Fruit fly (Drosophila melanogaster): ENCODE measurements around the gene CG5854.

CG5854 gene

dm6 chr3R:23886270-23887095 lies 47.2 kb upstream of the CG5854 start (continued):
- TF ChIP-seq CG11398 (GFP tag; optimal IDR thresholded peaks at IDR 0.05) (peak; percentile 56), shn (GFP tag; optimal IDR thresholded peaks at IDR 0.05) (peak; percentile 51), klu (GFP tag; IDR thresholded peaks at IDR 0.05) (peak; percentile 9; the same call in 1 of the 2 replicates), da (GFP tag; optimal IDR thresholded peaks at IDR 0.05) (no peak), dm (GFP tag; optimal IDR thresholded peaks at IDR 0.05) (peak; percentile 53), gsb (GFP tag; IDR thresholded peaks at IDR 0.05) (no peak), wek (GFP tag; optimal IDR thresholded peaks at IDR 0.05) (peak; percentile 55), Hr51 (GFP tag; optimal IDR thresholded peaks at IDR 0.05) (peak; percentile 61 to 89), NK7.1 (GFP tag; optimal IDR thresholded peaks at IDR 0.05) (peak; percentile 40), CG12769 (tag; optimal IDR thresholded peaks at IDR 0.05) (peak; percentile 22), CG1647 (GFP tag; optimal IDR thresholded peaks at IDR 0.05) (peak; percentile 62), Lhr (GFP tag; optimal IDR thresholded peaks at IDR 0.05) (peak; percentile 77), gsb-n (tag; optimal IDR thresholded peaks at IDR 0.05) (peak; percentile 94), Hsf (GFP tag; optimal IDR thresholded peaks at IDR 0.05) (peak; percentile 84), ATbp (GFP tag; optimal IDR thresholded peaks at IDR 0.05) (peak; percentile 89), Antp (GFP tag; optimal IDR thresholded peaks at IDR 0.05) (peak; percentile 65), Dip2 (GFP tag; IDR thresholded peaks at IDR 0.05) (no peak), Mrtf (GFP tag; IDR thresholded peaks at IDR 0.05) (peak; percentile 78; the same call in 2 of the 3 replicates), lab (GFP tag; optimal IDR thresholded peaks at IDR 0.05) (peak; percentile 74), CG9817 (tag; optimal IDR thresholded peaks at IDR 0.05) (peak; percentile 55), schlank (tag; optimal IDR thresholded peaks at IDR 0.05) (no peak), ttk (GFP tag; IDR thresholded peaks at IDR 0.05) (peak; percentile 81), CG1529 (GFP tag; optimal IDR thresholded peaks at IDR 0.05) (peak; percentile 83), CG16813 (GFP tag; IDR thresholded peaks at IDR 0.05; ENCODE audit: partially characterized antibody) (no peak), GATAe (GFP tag; conservative IDR thresholded peaks at IDR 0.05) (0 out of 2 replicates have a peak, but pooled peaks have one; percentile 10), dati (GFP tag; IDR thresholded peaks at IDR 0.05) (0 out of 2 replicates have a peak, but pooled peaks have one; percentile 56), CG13894 (tag; optimal IDR thresholded peaks at IDR 0.05) (no peak), CG3281 (GFP tag; optimal IDR thresholded peaks at IDR 0.05) (peak; percentile 62), CG9215 (GFP tag; IDR thresholded peaks at IDR 0.05) (peak; percentile 50; the same call in 1 of the 2 replicates), Lim3 (GFP tag; IDR thresholded peaks at IDR 0.05) (no peak), CG8388 (GFP tag; optimal IDR thresholded peaks at IDR 0.05) (peak; percentile 91), eve (GFP tag; optimal IDR thresholded peaks at IDR 0.05) (peak; percentile 48 to 94), Ptx1 (GFP tag; IDR thresholded peaks at IDR 0.05) (peak; percentile 83), CG30431 (GFP tag; optimal IDR thresholded peaks at IDR 0.05) (peak; percentile 68), CG3726 (GFP tag; IDR thresholded peaks at IDR 0.05) (0 out of 3 replicates have a peak, but pooled peaks have one; percentile 57), Hand (GFP tag; optimal IDR thresholded peaks at IDR 0.05) (peak; percentile 32), CG13296 (GFP tag; optimal IDR thresholded peaks at IDR 0.05) (peak; percentile 52), crp (GFP tag; optimal IDR thresholded peaks at IDR 0.05) (peak in 1 of 2 experiments; percentile 24), CG8478 (optimal IDR thresholded peaks at IDR 0.05) (no peak), CTCF (GFP tag; optimal IDR thresholded peaks at IDR 0.05) (peak; percentile 49), sim (GFP tag; IDR thresholded peaks at IDR 0.05) (peak; percentile 83), ham (GFP tag; IDR thresholded peaks at IDR 0.05) (no peak), CG2712 (tag; optimal IDR thresholded peaks at IDR 0.05) (peak; percentile 95), dysf (GFP tag; IDR thresholded peaks at IDR 0.05) (peak; percentile 82), Oaz (GFP tag; IDR thresholded peaks at IDR 0.05) (no peak), Sry-δ (GFP tag; optimal IDR thresholded peaks at IDR 0.05) (peak; percentile 1), br (optimal IDR thresholded peaks at IDR 0.05) (no peak), kni (GFP tag; optimal IDR thresholded peaks at IDR 0.05) (peak; percentile 80), CG18011 (GFP tag; optimal IDR thresholded peaks at IDR 0.05) (peak; percentile 13), CG8359 (GFP tag; optimal IDR thresholded peaks at IDR 0.05; ENCODE audit: borderline replicate concordance) (peak; percentile 82)
